Fruit fly (Drosophila melanogaster) whole organism, wandering third instar larva: Measurements from ENCODE around the gene KP78a.

Source experiments
- Abd-B ChIP-seq: fragments of >200 bp; optimal IDR thresholded peaks from 2 replicates; lab custom pipeline; 2017; ENCODE audit warnings: missing biosample characterization, missing genetic modification characterization
- CG32264 ChIP-seq: fragments of 200-800 bp; sonication (Bioruptor generic); optimal IDR thresholded peaks from 2 replicates; lab custom pipeline; 2016; ENCODE audit warnings: missing biosample characterization, missing genetic modification characterization
- CG9705 ChIP-seq: fragments of 200-800 bp; sonication (Bioruptor generic); optimal IDR thresholded peaks from 2 replicates; lab custom pipeline; 2018; ENCODE audit warnings: missing biosample characterization, mild to moderate bottlenecking, missing genetic modification characterization
- CrebA ChIP-seq: fragments of 200-800 bp; sonication (Bioruptor generic); optimal IDR thresholded peaks from 2 replicates; lab custom pipeline; 2016; ENCODE audit warnings: missing biosample characterization, mild to moderate bottlenecking, missing genetic modification characterization, borderline replicate concordance
- Dfd ChIP-seq: fragments of >200 bp; optimal IDR thresholded peaks from 2 replicates; lab custom pipeline; 2017; ENCODE audit warnings: missing biosample characterization, missing genetic modification characterization
- Dif ChIP-seq: fragments of 200-275, 200-300 bp; sonication (Bioruptor generic); optimal IDR thresholded peaks from 2 replicates; lab custom pipeline; 2018; ENCODE audit warnings: missing biosample characterization, missing genetic modification characterization; ENCODE audit not compliant: partially characterized antibody
- GATAd ChIP-seq: sonication (Bioruptor generic); optimal IDR thresholded peaks from 2 replicates; lab custom pipeline; 2016; ENCODE audit warnings: missing biosample characterization, missing genetic modification characterization
- Hnf4 ChIP-seq: fragments of 200-800 bp; sonication (Bioruptor generic); optimal IDR thresholded peaks from 2 replicates; lab custom pipeline; 2016; ENCODE audit warnings: missing biosample characterization, mild to moderate bottlenecking, missing genetic modification characterization
- Hr78 ChIP-seq: fragments of >200 bp; optimal IDR thresholded peaks from 2 replicates; lab custom pipeline; 2017; ENCODE audit warnings: missing biosample characterization, missing genetic modification characterization
- Hr83 ChIP-seq: fragments of 200-300 bp; sonication (Bioruptor generic); optimal IDR thresholded peaks from 2 replicates; lab custom pipeline; 2016; ENCODE audit warnings: missing biosample characterization, mild to moderate bottlenecking, missing genetic modification characterization, moderate library complexity; ENCODE audit not compliant: poor library complexity, severe bottlenecking
- Jra ChIP-seq: sonication (Bioruptor generic); optimal IDR thresholded peaks from 2 replicates; lab custom pipeline; 2016; ENCODE audit warnings: missing biosample characterization, missing genetic modification characterization
- Mio ChIP-seq: sonication (Bioruptor generic); optimal IDR thresholded peaks from 2 replicates; lab custom pipeline; 2016; ENCODE audit warnings: missing biosample characterization, missing genetic modification characterization
- N ChIP-seq: fragments of >200 bp; optimal IDR thresholded peaks from 2 replicates; lab custom pipeline; 2018; ENCODE audit warnings: missing biosample characterization, missing external identifiers, missing genetic modification characterization
- OdsH ChIP-seq: fragments of 200-800 bp; sonication (Bioruptor generic); optimal IDR thresholded peaks from 2 replicates; lab custom pipeline; 2016; ENCODE audit warnings: missing biosample characterization, mild to moderate bottlenecking, missing genetic modification characterization
- Rel ChIP-seq, 2 experiments: fragments of 200-800 bp; sonication (Bioruptor generic) in 1 of 2; optimal IDR thresholded peaks; 2 replicates in 1 of 2; 3 replicates in 1 of 2; lab custom pipeline; 2016 to 2019; ENCODE audit warnings: mild to moderate bottlenecking in 2 of 2, missing biosample characterization in 2 of 2, missing genetic modification characterization in 2 of 2, moderate library complexity in 1 of 2
- Sp1 ChIP-seq: fragments of 200-800 bp; sonication (Bioruptor generic); optimal IDR thresholded peaks from 3 replicates; lab custom pipeline; 2019; ENCODE audit warnings: missing biosample characterization, mild to moderate bottlenecking, missing genetic modification characterization, moderate library complexity
- Vsx2 ChIP-seq: fragments of 200-300, 225-300 bp; sonication (Bioruptor generic); optimal IDR thresholded peaks from 2 replicates; lab custom pipeline; 2018; ENCODE audit warnings: missing biosample characterization, missing genetic modification characterization; ENCODE audit not compliant: partially characterized antibody
- br ChIP-seq: fragments of 200-800 bp; sonication (Bioruptor generic); optimal IDR thresholded peaks from 2 replicates; lab custom pipeline; 2016; ENCODE audit warnings: missing biosample characterization, missing genetic modification characterization
- brk ChIP-seq: fragments of 200-800 bp; sonication (Bioruptor generic); optimal IDR thresholded peaks from 2 replicates; lab custom pipeline; 2016; ENCODE audit warnings: missing biosample characterization, mild to moderate bottlenecking, missing genetic modification characterization
- dl ChIP-seq, 2 experiments: fragments of 175-275, 200-275 bp in 1 of 2; fragments of 200-275 bp in 1 of 2; sonication (Bioruptor generic); optimal IDR thresholded peaks; lab custom pipeline; 2018; ENCODE audit warnings: mild to moderate bottlenecking in 2 of 2, missing biosample characterization in 2 of 2, missing genetic modification characterization in 2 of 2, moderate library complexity in 2 of 2; ENCODE audit not compliant: partially characterized antibody in 2 of 2, insufficient read depth in 1 of 2
- dmrt93B ChIP-seq: fragments of 200-800 bp; sonication (Bioruptor generic); optimal IDR thresholded peaks from 2 replicates; lab custom pipeline; 2018; ENCODE audit warnings: missing biosample characterization, mild to moderate bottlenecking, missing genetic modification characterization
- dsf ChIP-seq: sonication (Bioruptor generic); optimal IDR thresholded peaks from 2 replicates; lab custom pipeline; 2016; ENCODE audit warnings: missing biosample characterization, missing genetic modification characterization, borderline replicate concordance
- ey ChIP-seq: fragments of 200-800 bp; sonication (Bioruptor generic); optimal IDR thresholded peaks from 2 replicates; lab custom pipeline; 2016; ENCODE audit warnings: missing biosample characterization, missing genetic modification characterization
- foxo ChIP-seq, 2 experiments: fragments of 200-800 bp; sonication (Bioruptor generic); optimal IDR thresholded peaks; 2 replicates in 1 of 2; 3 replicates in 1 of 2; lab custom pipeline; 2016 to 2017; ENCODE audit warnings: missing biosample characterization in 2 of 2, missing genetic modification characterization in 2 of 2
- fru ChIP-seq: fragments of 200-800 bp; sonication (Bioruptor generic); optimal IDR thresholded peaks from 3 replicates; lab custom pipeline; 2016; ENCODE audit warnings: missing biosample characterization, mild to moderate bottlenecking, missing genetic modification characterization
- h ChIP-seq: fragments of 200-800 bp; sonication (Bioruptor generic); optimal IDR thresholded peaks from 3 replicates; lab custom pipeline; 2016; ENCODE audit warnings: missing biosample characterization, mild to moderate bottlenecking, missing genetic modification characterization
- jim ChIP-seq: fragments of 175-275, 200-325 bp; sonication (Bioruptor generic); optimal IDR thresholded peaks from 2 replicates; lab custom pipeline; 2016; ENCODE audit warnings: missing biosample characterization, mild to moderate bottlenecking, missing genetic modification characterization
- lola ChIP-seq: fragments of >200 bp; optimal IDR thresholded peaks from 2 replicates; lab custom pipeline; 2017; ENCODE audit warnings: missing biosample characterization, missing genetic modification characterization
- psq ChIP-seq: fragments of 200-800 bp; sonication (Bioruptor generic); optimal IDR thresholded peaks from 3 replicates; lab custom pipeline; 2017; ENCODE audit warnings: missing biosample characterization, mild to moderate bottlenecking, missing genetic modification characterization, moderate library complexity
- sage ChIP-seq: fragments of 200-800 bp; sonication (Bioruptor generic); optimal IDR thresholded peaks from 2 replicates; lab custom pipeline; 2016; ENCODE audit warnings: missing biosample characterization, mild to moderate bottlenecking, missing genetic modification characterization
- sv ChIP-seq: fragments of 200-800 bp; sonication (Bioruptor generic); optimal IDR thresholded peaks from 3 replicates; lab custom pipeline; 2016; ENCODE audit warnings: missing biosample characterization, missing genetic modification characterization
- tai ChIP-seq: sonication (Bioruptor generic); optimal IDR thresholded peaks from 2 replicates; lab custom pipeline; 2016; ENCODE audit warnings: missing biosample characterization, missing genetic modification characterization
- usp ChIP-seq: fragments of >200 bp; optimal IDR thresholded peaks from 2 replicates; lab custom pipeline; 2017; ENCODE audit warnings: missing biosample characterization, missing genetic modification characterization

Gene KP78a

dm6 chr3R:11330713-11331112 is 22.2 kb downstream of the KP78a start:
- no peak for TF ChIP-seq Vsx2 (GFP tag; lab: Kevin White, UChicago)
- peak; percentile 1 for TF ChIP-seq Dfd
- TF ChIP-seq, all 38 proteins: peak for 1

- TF ChIP-seq N (no peak), Rel (GFP tag; optimal IDR thresholded peaks at IDR 0.05; lab: Kevin White, UChicago) (no peak), Rel (tag; optimal IDR thresholded peaks at IDR 0.05; lab: Kevin White, UChicago) (no peak), Jra (no peak), fru (GFP tag; lab: Kevin White, UChicago) (no peak), Hr78 (GFP tag; lab: Kevin White, UChicago) (no peak), dmrt93B (no peak), Dif (GFP tag; lab: Kevin White, UChicago) (no peak), Hr83 (GFP tag; lab: Kevin White, UChicago) (no peak), dl (GFP tag; optimal IDR thresholded peaks at IDR 0.05; lab: Kevin White, UChicago; ENCODE audit: insufficient read depth in 1 of 2, partially characterized antibody in 2 of 2) (no peak), lola (GFP tag; lab: Kevin White, UChicago) (no peak), CrebA (no peak), tai (no peak), OdsH (no peak), Abd-B (no peak), Vsx2 (GFP tag; lab: Kevin White, UChicago) (no peak), sage (no peak), br (GFP tag; lab: Kevin White, UChicago) (no peak), CG32264 (GFP tag; lab: Kevin White, UChicago) (no peak), Hnf4 (GFP tag; lab: Kevin White, UChicago) (no peak), h (GFP tag; lab: Kevin White, UChicago) (no peak)
These were observed 24.8 kb downstream of the KP78a start, which contains the start of gene pros for dm6 chr3R:11328180-11328579. TSS of gene pros (plus strand) at chr3R:11328480.

dm6 chr3R:11316667-11317066 is 36.3 kb downstream of the KP78a start:
- no peak for TF ChIP-seq jim

- no peak for TF ChIP-seq sv (GFP tag; lab: Kevin White, UChicago)
- no peak for TF ChIP-seq N
- no peak for TF ChIP-seq lola (GFP tag; lab: Kevin White, UChicago)
- TF ChIP-seq tai = no peak
- TF ChIP-seq OdsH = no peak
- no peak for TF ChIP-seq dsf
- TF ChIP-seq Jra = no peak
- no peak for TF ChIP-seq fru (GFP tag; lab: Kevin White, UChicago)
- TF ChIP-seq usp (GFP tag; lab: Kevin White, UChicago) = no peak
- TF ChIP-seq h (GFP tag; lab: Kevin White, UChicago) = no peak
- no peak for TF ChIP-seq Hr83 (GFP tag; lab: Kevin White, UChicago)
- no peak for TF ChIP-seq brk (GFP tag; lab: Kevin White, UChicago)
- no peak for TF ChIP-seq psq (GFP tag; lab: Kevin White, UChicago)
- no peak for TF ChIP-seq Abd-B
- TF ChIP-seq ey = no peak
- no peak for TF ChIP-seq CG9705
These were observed 40.6 kb downstream of the KP78a start for dm6 chr3R:11312292-11312691.

- TF ChIP-seq Hr78 (GFP tag; lab: Kevin White, UChicago) (no peak), CrebA (no peak), GATAd (GFP tag; lab: Kevin White, UChicago) (no peak), psq (GFP tag; lab: Kevin White, UChicago) (no peak)
- TF ChIP-seq, all 38 proteins: peak for 0
These were observed 42.3 kb downstream of the KP78a start for dm6 chr3R:11310669-11311068.

- TF ChIP-seq Sp1 (GFP tag; lab: Kevin White, UChicago) (no peak), CG32264 (GFP tag; lab: Kevin White, UChicago) (no peak), Mio (GFP tag; lab: Kevin White, UChicago) (no peak), foxo (GFP tag; optimal IDR thresholded peaks at IDR 0.05; lab: Kevin White, UChicago) (no peak)
These were observed 47.0 kb downstream of the KP78a start for dm6 chr3R:11305917-11306316.
